Worm (Caenorhabditis elegans) whole organism, mixed stage, embryonic: ENCODE measurements around the gene H35B03.1.
A peak's percentile ranks its signal among the peaks of the same experiment; 100 is the strongest.

Source experiments
- M03D4.4 ChIP-seq: sonication (generic microtip); optimal IDR thresholded peaks from 2 replicates; lab custom pipeline; 2017; ENCODE audit warnings: mild to moderate bottlenecking, missing genetic modification characterization, missing compliant biosample characterization
- bed-3 ChIP-seq: fragments of 200-800 bp; sonication (Bioruptor generic); optimal IDR thresholded peaks from 3 replicates; lab custom pipeline; 2018; ENCODE audit warnings: mild to moderate bottlenecking, missing genetic modification characterization, moderate library complexity, missing compliant biosample characterization
- blmp-1 ChIP-seq: fragments of 150-350 bp; optimal IDR thresholded peaks from 2 replicates; lab custom pipeline; 2014; ENCODE audit warnings: missing biosample characterization, missing genetic modification characterization
- ceh-39 ChIP-seq: fragments of 150-350 bp; optimal IDR thresholded peaks from 2 replicates; lab custom pipeline; 2014; ENCODE audit warnings: missing biosample characterization, missing genetic modification characterization
- ceh-43 ChIP-seq: fragments of 200-800 bp; sonication (Bioruptor generic); optimal IDR thresholded peaks from 2 replicates; lab custom pipeline; 2018; ENCODE audit warnings: mild to moderate bottlenecking, missing genetic modification characterization, moderate library complexity, missing compliant biosample characterization
- ceh-83 ChIP-seq: fragments of 200-800 bp; sonication (Bioruptor generic); optimal IDR thresholded peaks from 2 replicates; lab custom pipeline; 2018; ENCODE audit warnings: mild to moderate bottlenecking, missing genetic modification characterization, missing compliant biosample characterization
- ces-1 ChIP-seq: fragments of 150-350 bp; optimal IDR thresholded peaks from 2 replicates; lab custom pipeline; 2014; ENCODE audit warnings: missing biosample characterization, missing genetic modification reagents, missing genetic modification characterization
- cnd-1 ChIP-seq: fragments of 200-800 bp; sonication (Bioruptor generic); optimal IDR thresholded peaks from 2 replicates; lab custom pipeline; 2018; ENCODE audit warnings: mild to moderate bottlenecking, missing genetic modification characterization, missing compliant biosample characterization
- drap-1 ChIP-seq: fragments of 200-800 bp; sonication (Bioruptor generic); optimal IDR thresholded peaks from 3 replicates; lab custom pipeline; 2018; ENCODE audit warnings: mild to moderate bottlenecking, missing genetic modification characterization, missing compliant biosample characterization
- elt-1 ChIP-seq: sonication (generic microtip); optimal IDR thresholded peaks from 2 replicates; lab custom pipeline; 2017; ENCODE audit warnings: missing genetic modification characterization, mild to moderate bottlenecking, missing compliant biosample characterization, antibody characterized with exemption, moderate library complexity, borderline replicate concordance; ENCODE audit not compliant: insufficient read depth
- elt-3 ChIP-seq: fragments of 150-350 bp; optimal IDR thresholded peaks from 2 replicates; lab custom pipeline; 2014; ENCODE audit warnings: missing biosample characterization, missing genetic modification characterization
- flh-1 ChIP-seq: fragments of 200-800 bp; sonication (Bioruptor generic); optimal IDR thresholded peaks from 2 replicates; lab custom pipeline; 2018; ENCODE audit warnings: mild to moderate bottlenecking, missing genetic modification characterization, moderate library complexity, missing compliant biosample characterization
- ham-2 ChIP-seq: fragments of 200-800 bp; sonication (Bioruptor generic); optimal IDR thresholded peaks from 2 replicates; lab custom pipeline; 2018; ENCODE audit warnings: mild to moderate bottlenecking, missing genetic modification characterization, missing compliant biosample characterization
- hlh-1 ChIP-seq: fragments of 150-350 bp; optimal IDR thresholded peaks from 2 replicates; lab custom pipeline; 2014; ENCODE audit warnings: missing biosample characterization, missing genetic modification reagents, missing genetic modification characterization
- lin-13 ChIP-seq: fragments of 150-350 bp; optimal IDR thresholded peaks from 2 replicates; lab custom pipeline; 2014; ENCODE audit warnings: missing biosample characterization, missing genetic modification characterization
- lin-32 ChIP-seq: fragments of 200-800 bp; sonication (Bioruptor generic); optimal IDR thresholded peaks from 2 replicates; lab custom pipeline; 2018; ENCODE audit warnings: mild to moderate bottlenecking, missing genetic modification characterization, missing compliant biosample characterization
- lsy-2 ChIP-seq: fragments of 150-350 bp; optimal IDR thresholded peaks from 2 replicates; lab custom pipeline; 2014; ENCODE audit warnings: missing biosample characterization, missing genetic modification characterization
- mep-1 ChIP-seq: fragments of 150-350 bp; optimal IDR thresholded peaks from 2 replicates; lab custom pipeline; 2017; ENCODE audit warnings: missing biosample characterization, missing genetic modification reagents, missing genetic modification characterization, inconsistent platforms
- mls-2 ChIP-seq: sonication (generic microtip); optimal IDR thresholded peaks from 2 replicates; lab custom pipeline; 2016; ENCODE audit warnings: mild to moderate bottlenecking, missing genetic modification characterization, moderate library complexity, missing compliant biosample characterization
- nhr-12 ChIP-seq: fragments of 150-350 bp; optimal IDR thresholded peaks from 2 replicates; lab custom pipeline; 2014; ENCODE audit warnings: missing biosample characterization, missing genetic modification characterization
- nhr-2 ChIP-seq: fragments of 150-350 bp; optimal IDR thresholded peaks from 2 replicates; lab custom pipeline; 2014; ENCODE audit warnings: missing biosample characterization, missing genetic modification characterization
- nhr-237 ChIP-seq: fragments of 150-350 bp; optimal IDR thresholded peaks from 2 replicates; lab custom pipeline; 2014; ENCODE audit warnings: missing biosample characterization, missing genetic modification characterization
- nhr-28 ChIP-seq: fragments of 150-350 bp; optimal IDR thresholded peaks from 2 replicates; lab custom pipeline; 2014; ENCODE audit warnings: missing biosample characterization, missing genetic modification characterization
- nhr-76 ChIP-seq: sonication (generic microtip); optimal IDR thresholded peaks from 2 replicates; lab custom pipeline; 2017; ENCODE audit warnings: missing biosample characterization, missing genetic modification characterization
- pha-4 ChIP-seq: fragments of 150-350 bp; optimal IDR thresholded peaks from 2 replicates; lab custom pipeline; 2018; ENCODE audit warnings: missing biosample characterization, missing genetic modification reagents, missing genetic modification characterization
- sem-2 ChIP-seq: fragments of 200-800 bp; sonication (Bioruptor generic); optimal IDR thresholded peaks from 2 replicates; lab custom pipeline; 2018; ENCODE audit warnings: mild to moderate bottlenecking, missing genetic modification characterization, missing compliant biosample characterization
- snpc-4 ChIP-seq: fragments of 150-350 bp; optimal IDR thresholded peaks from 2 replicates; lab custom pipeline; 2014; ENCODE audit warnings: missing biosample characterization, missing genetic modification characterization
- sptf-1 ChIP-seq: sonication (generic microtip); optimal IDR thresholded peaks from 2 replicates; lab custom pipeline; 2017; ENCODE audit warnings: mild to moderate bottlenecking, missing genetic modification characterization, moderate library complexity, missing compliant biosample characterization
- tbx-8 ChIP-seq: fragments of 200-800 bp; sonication (Bioruptor generic); optimal IDR thresholded peaks from 2 replicates; lab custom pipeline; 2018; ENCODE audit warnings: mild to moderate bottlenecking, missing genetic modification characterization, moderate library complexity, missing compliant biosample characterization
- unc-120 ChIP-seq: sonication (generic microtip); optimal IDR thresholded peaks from 2 replicates; lab custom pipeline; 2017; ENCODE audit warnings: missing genetic modification characterization, missing compliant biosample characterization; ENCODE audit not compliant: poor library complexity, severe bottlenecking
- unc-39 ChIP-seq: fragments of 150-350 bp; optimal IDR thresholded peaks from 2 replicates; lab custom pipeline; 2014; ENCODE audit warnings: missing biosample characterization, missing genetic modification characterization
- unc-62 ChIP-seq: fragments of 150-350 bp; optimal IDR thresholded peaks from 2 replicates; lab custom pipeline; 2014; ENCODE audit warnings: missing biosample characterization, missing genetic modification reagents, missing genetic modification characterization
- ztf-11 ChIP-seq: fragments of 150-350 bp; optimal IDR thresholded peaks from 2 replicates; lab custom pipeline; 2014; ENCODE audit warnings: missing biosample characterization, missing genetic modification characterization

H35B03.1 gene

ce11 chrIV:5723659-5724058 lies 1.7 kb upstream of the H35B03.1 start:
- TF ChIP-seq ces-1 (GFP tag; lab: Kevin White, UChicago) (peak; percentile 19), elt-1 (tag; lab: Kevin White, UChicago) (no peak)

- no peak for TF ChIP-seq lin-13 (tag; lab: Kevin White, UChicago)
- no peak for TF ChIP-seq sptf-1 (tag; lab: Kevin White, UChicago)
- TF ChIP-seq pha-4 (tag; lab: Kevin White, UChicago), result no peak
- TF ChIP-seq ztf-11 (tag; lab: Kevin White, UChicago), result no peak
- no peak for TF ChIP-seq elt-3 (tag; lab: Kevin White, UChicago)
- TF ChIP-seq flh-1, result no peak
- no peak for TF ChIP-seq elt-1 (tag; lab: Kevin White, UChicago)
- TF ChIP-seq M03D4.4, result no peak
- TF ChIP-seq unc-39 (tag; lab: Kevin White, UChicago), result no peak
- no peak for TF ChIP-seq snpc-4
- TF ChIP-seq nhr-76 (tag; lab: Kevin White, UChicago), result no peak
- TF ChIP-seq cnd-1 (tag; lab: Kevin White, UChicago), result no peak
- no peak for TF ChIP-seq unc-62 (GFP tag; lab: Kevin White, UChicago)
- peak; percentile 56 for TF ChIP-seq lsy-2 (tag; lab: Kevin White, UChicago)
- no peak for TF ChIP-seq mls-2 (tag; lab: Kevin White, UChicago)
- TF ChIP-seq nhr-28 (tag; lab: Kevin White, UChicago), result no peak
- no peak for TF ChIP-seq hlh-1 (tag; lab: Kevin White, UChicago)
- TF ChIP-seq sem-2, result no peak
- peak; percentile 62 for TF ChIP-seq nhr-237
- no peak for TF ChIP-seq mep-1 (tag; lab: Kevin White, UChicago)
- no peak for TF ChIP-seq drap-1 (GFP tag; lab: Kevin White, UChicago)
- TF ChIP-seq lin-32 (GFP tag; lab: Kevin White, UChicago), result no peak
- no peak for TF ChIP-seq tbx-8 (GFP tag; lab: Kevin White, UChicago)
- no peak for TF ChIP-seq bed-3 (GFP tag; lab: Kevin White, UChicago)
- TF ChIP-seq nhr-12 (tag; lab: Kevin White, UChicago), result no peak
- TF ChIP-seq ces-1 (GFP tag; lab: Kevin White, UChicago), result peak; percentile 56
- no peak for TF ChIP-seq blmp-1
- no peak for TF ChIP-seq ceh-43 (GFP tag; lab: Kevin White, UChicago)
- no peak for TF ChIP-seq ham-2 (GFP tag; lab: Kevin White, UChicago)
- TF ChIP-seq unc-120 (tag; lab: Kevin White, UChicago), result no peak
- TF ChIP-seq nhr-2 (tag; lab: Kevin White, UChicago), result no peak
- TF ChIP-seq ceh-39 (tag; lab: Kevin White, UChicago), result peak; percentile 54
Measured at ce11 chrIV:5731597-5731996, 6.2 kb downstream of the H35B03.1 start, which contains the start of gene H35B03.2. H35B03.2 (minus strand) TSS chrIV:5731674.

DNA sequence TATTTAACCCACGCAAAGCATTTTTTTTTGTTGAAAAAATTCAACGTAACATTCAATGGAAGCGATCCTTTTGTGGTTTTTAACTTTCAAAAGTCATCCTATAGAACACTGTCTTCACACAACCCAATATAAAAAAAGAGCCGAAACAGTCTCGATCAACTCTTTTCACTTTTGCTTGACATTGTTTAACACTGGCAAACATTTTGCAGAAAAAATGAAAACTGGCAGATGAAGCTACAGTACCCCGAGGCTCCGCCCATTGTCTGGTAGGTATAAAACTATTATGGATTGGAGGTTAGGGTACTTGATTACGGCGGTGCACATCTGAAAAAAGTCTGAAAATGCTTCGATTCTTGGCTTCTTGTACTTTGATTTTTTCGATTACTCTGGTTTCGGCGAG lies 9.3 kb downstream of the H35B03.1 start, which contains the start of gene cpg-18:
cpg-18 (plus strand) TSS at position 301 of the 400 bp plus-strand sequence.
- TF ChIP-seq nhr-2 (tag; lab: Kevin White, UChicago) (no peak), lsy-2 (tag; lab: Kevin White, UChicago) (no peak), sptf-1 (tag; lab: Kevin White, UChicago) (no peak), ham-2 (GFP tag; lab: Kevin White, UChicago) (no peak), flh-1 (no peak), nhr-237 (no peak), nhr-76 (tag; lab: Kevin White, UChicago) (no peak), snpc-4 (no peak), tbx-8 (GFP tag; lab: Kevin White, UChicago) (no peak), hlh-1 (tag; lab: Kevin White, UChicago) (no peak), M03D4.4 (no peak), pha-4 (tag; lab: Kevin White, UChicago) (no peak)

DNA sequence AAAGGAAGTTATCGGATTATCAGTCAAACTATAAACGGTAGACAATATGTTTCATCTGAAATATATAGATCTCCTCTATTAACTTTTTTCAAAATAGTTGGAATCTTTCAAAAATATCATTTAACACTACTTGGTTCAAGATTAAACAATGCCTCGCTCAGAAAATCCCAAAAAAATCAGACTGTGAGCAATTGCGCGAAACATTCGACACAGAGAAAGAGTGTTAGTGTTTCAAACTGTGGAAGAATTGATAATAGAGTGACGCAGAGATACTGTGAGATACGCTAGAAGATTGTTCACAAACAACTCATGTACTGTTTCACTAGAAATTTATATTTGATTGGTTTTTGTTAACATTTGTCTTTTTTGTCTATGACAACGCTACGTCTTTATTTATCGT lies 15.6 kb downstream of the H35B03.1 start, which contains the start of gene chil-11:
chil-11 (plus strand) TSS at position 301 of the 400 bp plus-strand sequence.
- TF ChIP-seq drap-1 (GFP tag; lab: Kevin White, UChicago) (no peak), flh-1 (no peak), unc-62 (GFP tag; lab: Kevin White, UChicago) (no peak), nhr-76 (tag; lab: Kevin White, UChicago) (no peak), ham-2 (GFP tag; lab: Kevin White, UChicago) (no peak), ceh-83 (GFP tag; lab: Kevin White, UChicago) (no peak), ztf-11 (tag; lab: Kevin White, UChicago) (no peak), hlh-1 (tag; lab: Kevin White, UChicago) (no peak), sem-2 (no peak), sptf-1 (tag; lab: Kevin White, UChicago) (no peak), lin-32 (GFP tag; lab: Kevin White, UChicago) (no peak), mep-1 (tag; lab: Kevin White, UChicago) (no peak)
- TF ChIP-seq, all 35 proteins: peak for 0
